Worm (Caenorhabditis elegans): ENCODE measurements around the gene sre-48.

Gene sre-48

ce11 chrII:14010656-14011376 lies 31.1 kb upstream of the sre-48 start, which contains the start of gene F01D5.8:
TSS of gene F01D5.8 (plus strand) at chrII:14010706.
- no peak for TF ChIP-seq scrt-1 (GFP tag; IDR thresholded peaks at IDR 0.05)
- no peak for TF ChIP-seq tbx-11 (GFP tag; IDR thresholded peaks at IDR 0.05)
- no peak for TF ChIP-seq hmg-4 (GFP tag; optimal IDR thresholded peaks at IDR 0.05)
- no peak for TF ChIP-seq ama-1 (optimal IDR thresholded peaks at IDR 0.05)
- no peak for TF ChIP-seq F13C5.2 (tag; optimal IDR thresholded peaks at IDR 0.05)

ce11 chrII:14008359-14008758 lies 28.7 kb upstream of the sre-48 start, which contains the start of gene F01D5.7:
TSS of gene F01D5.7 (plus strand) at chrII:14008659.
- TF ChIP-seq hmg-4 (GFP tag; optimal IDR thresholded peaks at IDR 0.05) (no peak), B0310.2 (tag; optimal IDR thresholded peaks at IDR 0.05) (no peak), pes-1 (GFP tag; IDR thresholded peaks at IDR 0.05) (no peak), hmbx-1 (tag; optimal IDR thresholded peaks at IDR 0.05) (no peak), flt-1 (GFP tag; IDR thresholded peaks at IDR 0.05) (no peak), sea-1 (GFP tag; conservative IDR thresholded peaks at IDR 0.05) (no peak), ama-1 (optimal IDR thresholded peaks at IDR 0.05) (no peak), ceh-36 (tag; optimal IDR thresholded peaks at IDR 0.05) (no peak), F13C5.2 (tag; optimal IDR thresholded peaks at IDR 0.05) (no peak), ets-7 (tag; optimal IDR thresholded peaks at IDR 0.05) (no peak), tbx-37 (GFP tag; conservative IDR thresholded peaks at IDR 0.05) (no peak), tbx-11 (GFP tag; IDR thresholded peaks at IDR 0.05) (no peak)

ce11 chrII:14006210-14006609 lies 26.5 kb upstream of the sre-48 start, which contains the start of gene F01D5.6:
TSS of gene F01D5.6 (plus strand) at chrII:14006510.
- TF ChIP-seq sea-1 (GFP tag; conservative IDR thresholded peaks at IDR 0.05) (no peak), B0310.2 (tag; optimal IDR thresholded peaks at IDR 0.05) (no peak), aly-1 (tag; optimal IDR thresholded peaks at IDR 0.05) (no peak), ets-7 (tag; optimal IDR thresholded peaks at IDR 0.05) (no peak)

ce11 chrII:14005183-14005582 lies 25.5 kb upstream of the sre-48 start:
- TF ChIP-seq flt-1 (GFP tag; IDR thresholded peaks at IDR 0.05), result no peak
- no peak for TF ChIP-seq tbx-37 (GFP tag; conservative IDR thresholded peaks at IDR 0.05)
- no peak for TF ChIP-seq sea-1 (GFP tag; conservative IDR thresholded peaks at IDR 0.05)
- no peak for TF ChIP-seq ama-1 (optimal IDR thresholded peaks at IDR 0.05)
- no peak for TF ChIP-seq B0310.2 (tag; optimal IDR thresholded peaks at IDR 0.05)
- TF ChIP-seq tbx-11 (GFP tag; IDR thresholded peaks at IDR 0.05), result no peak
- no peak for TF ChIP-seq F13C5.2 (tag; optimal IDR thresholded peaks at IDR 0.05)
- TF ChIP-seq ceh-13 (GFP tag; optimal IDR thresholded peaks at IDR 0.05), result no peak
- no peak for TF ChIP-seq hmg-4 (GFP tag; optimal IDR thresholded peaks at IDR 0.05)
- TF ChIP-seq scrt-1 (GFP tag; IDR thresholded peaks at IDR 0.05), result no peak
- TF ChIP-seq hnd-1 (tag; optimal IDR thresholded peaks at IDR 0.05), result no peak
- no peak for TF ChIP-seq hmbx-1 (tag; optimal IDR thresholded peaks at IDR 0.05)
- no peak for TF ChIP-seq tra-4 (tag; optimal IDR thresholded peaks at IDR 0.05)
- TF ChIP-seq ets-7 (tag; optimal IDR thresholded peaks at IDR 0.05), result no peak
- no peak for TF ChIP-seq aly-1 (tag; optimal IDR thresholded peaks at IDR 0.05)
- TF ChIP-seq pes-1 (GFP tag; IDR thresholded peaks at IDR 0.05), result no peak
- TF ChIP-seq ceh-36 (tag; optimal IDR thresholded peaks at IDR 0.05), result no peak

- no peak for TF ChIP-seq hnd-1 (tag; optimal IDR thresholded peaks at IDR 0.05)
- TF ChIP-seq scrt-1 (GFP tag; IDR thresholded peaks at IDR 0.05), result no peak
- no peak for TF ChIP-seq hmbx-1 (tag; optimal IDR thresholded peaks at IDR 0.05)
- no peak for TF ChIP-seq hmg-4 (GFP tag; optimal IDR thresholded peaks at IDR 0.05)
- TF ChIP-seq ceh-13 (GFP tag; optimal IDR thresholded peaks at IDR 0.05), result no peak
- no peak for TF ChIP-seq pes-1 (GFP tag; IDR thresholded peaks at IDR 0.05)
- TF ChIP-seq ceh-36 (tag; optimal IDR thresholded peaks at IDR 0.05), result no peak
- TF ChIP-seq flt-1 (GFP tag; IDR thresholded peaks at IDR 0.05), result no peak
- no peak for TF ChIP-seq B0310.2 (tag; optimal IDR thresholded peaks at IDR 0.05)
Observed at ce11 chrII:14004770-14005169, 25.1 kb upstream of the sre-48 start.

- TF ChIP-seq ceh-13 (GFP tag; optimal IDR thresholded peaks at IDR 0.05), result no peak
- TF ChIP-seq pes-1 (GFP tag; IDR thresholded peaks at IDR 0.05), result no peak
- no peak for TF ChIP-seq tra-4 (tag; optimal IDR thresholded peaks at IDR 0.05)
- no peak for TF ChIP-seq ets-7 (tag; optimal IDR thresholded peaks at IDR 0.05)
- TF ChIP-seq ceh-36 (tag; optimal IDR thresholded peaks at IDR 0.05), result no peak
- no peak for TF ChIP-seq tbx-11 (GFP tag; IDR thresholded peaks at IDR 0.05)
- no peak for TF ChIP-seq scrt-1 (GFP tag; IDR thresholded peaks at IDR 0.05)
Observed at ce11 chrII:14003821-14004430, 24.2 kb upstream of the sre-48 start.

- TF ChIP-seq ceh-36 (tag; optimal IDR thresholded peaks at IDR 0.05), result no peak
- no peak for TF ChIP-seq B0310.2 (tag; optimal IDR thresholded peaks at IDR 0.05)
- TF ChIP-seq hmbx-1 (tag; optimal IDR thresholded peaks at IDR 0.05), result no peak
- no peak for TF ChIP-seq hnd-1 (tag; optimal IDR thresholded peaks at IDR 0.05)
- no peak for TF ChIP-seq aly-1 (tag; optimal IDR thresholded peaks at IDR 0.05)
- no peak for TF ChIP-seq sea-1 (GFP tag; conservative IDR thresholded peaks at IDR 0.05)
- TF ChIP-seq ceh-13 (GFP tag; optimal IDR thresholded peaks at IDR 0.05), result no peak
- TF ChIP-seq scrt-1 (GFP tag; IDR thresholded peaks at IDR 0.05), result no peak
- TF ChIP-seq ama-1 (optimal IDR thresholded peaks at IDR 0.05), result no peak
- TF ChIP-seq hmg-4 (GFP tag; optimal IDR thresholded peaks at IDR 0.05), result no peak
- no peak for TF ChIP-seq ets-7 (tag; optimal IDR thresholded peaks at IDR 0.05)
- TF ChIP-seq tra-4 (tag; optimal IDR thresholded peaks at IDR 0.05), result no peak
- TF ChIP-seq tbx-11 (GFP tag; IDR thresholded peaks at IDR 0.05), result no peak
- no peak for TF ChIP-seq pes-1 (GFP tag; IDR thresholded peaks at IDR 0.05)
Observed at ce11 chrII:14002200-14002599, 22.5 kb upstream of the sre-48 start, which contains the start of gene F01D5.5. TSS of gene F01D5.5 (minus strand) at chrII:14002300.
